Worm (Caenorhabditis elegans): ENCODE results near the gene W03F9.11.
A peak's percentile ranks its signal among the peaks of the same experiment; 100 is the strongest.

W03F9.11 gene

ce11 chrV:123915-124314 is 17.2 kb downstream of the W03F9.11 start:
- TF ChIP-seq nhr-11 (tag; optimal IDR thresholded peaks at IDR 0.05), result no peak
- no peak for TF ChIP-seq ceh-18 (tag; optimal IDR thresholded peaks at IDR 0.05)
- no peak for TF ChIP-seq hlh-8 (tag; optimal IDR thresholded peaks at IDR 0.05)
- no peak for TF ChIP-seq ceh-34 (tag; optimal IDR thresholded peaks at IDR 0.05)
- no peak for TF ChIP-seq pat-9 (tag; optimal IDR thresholded peaks at IDR 0.05)
- no peak for TF ChIP-seq ttx-3 (tag; optimal IDR thresholded peaks at IDR 0.05)
- no peak for TF ChIP-seq fkh-10 (GFP tag; optimal IDR thresholded peaks at IDR 0.05)
- no peak for TF ChIP-seq ceh-24 (tag; optimal IDR thresholded peaks at IDR 0.05)

DNA sequence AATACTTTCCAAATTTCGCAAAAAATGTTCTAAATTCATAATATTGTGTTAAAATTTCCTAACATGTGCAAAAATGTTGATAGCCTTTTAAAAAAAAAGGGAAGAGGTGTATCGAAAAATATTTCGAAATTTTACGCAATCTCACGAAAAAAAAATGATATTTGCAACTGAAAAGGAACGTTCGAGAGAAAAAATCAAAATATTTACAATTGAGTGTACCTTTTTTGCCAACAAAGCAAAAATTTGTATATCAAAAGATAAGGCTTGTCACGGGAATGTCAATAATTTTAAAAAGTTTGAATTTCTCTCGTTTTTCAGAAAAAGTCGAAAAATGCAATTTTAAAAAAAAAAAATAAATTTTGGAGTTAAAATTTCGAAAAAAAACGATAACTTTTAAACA is 17.6 kb downstream of the W03F9.11 start:
- TF ChIP-seq dve-1 (tag; optimal IDR thresholded peaks at IDR 0.05) (no peak), ref-2 (tag; optimal IDR thresholded peaks at IDR 0.05) (no peak), dmd-4 (tag; optimal IDR thresholded peaks at IDR 0.05; ENCODE audit: borderline replicate concordance) (no peak), ceh-45 (GFP tag; IDR thresholded peaks at IDR 0.05) (no peak), syd-9 (tag; optimal IDR thresholded peaks at IDR 0.05) (no peak), lim-6 (tag; optimal IDR thresholded peaks at IDR 0.05) (no peak), ceh-2 (tag; optimal IDR thresholded peaks at IDR 0.05) (no peak), hlh-6 (tag; optimal IDR thresholded peaks at IDR 0.05) (no peak), tbx-2 (tag; optimal IDR thresholded peaks at IDR 0.05) (no peak), pqm-1 (tag; optimal IDR thresholded peaks at IDR 0.05) (no peak), F13H6.1 (tag; optimal IDR thresholded peaks at IDR 0.05) (no peak), sdc-2 (tag; optimal IDR thresholded peaks at IDR 0.05) (no peak), gmeb-2 (tag; optimal IDR thresholded peaks at IDR 0.05) (no peak), fkh-10 (GFP tag; optimal IDR thresholded peaks at IDR 0.05) (no peak), ceh-18 (tag; optimal IDR thresholded peaks at IDR 0.05) (no peak)

DNA sequence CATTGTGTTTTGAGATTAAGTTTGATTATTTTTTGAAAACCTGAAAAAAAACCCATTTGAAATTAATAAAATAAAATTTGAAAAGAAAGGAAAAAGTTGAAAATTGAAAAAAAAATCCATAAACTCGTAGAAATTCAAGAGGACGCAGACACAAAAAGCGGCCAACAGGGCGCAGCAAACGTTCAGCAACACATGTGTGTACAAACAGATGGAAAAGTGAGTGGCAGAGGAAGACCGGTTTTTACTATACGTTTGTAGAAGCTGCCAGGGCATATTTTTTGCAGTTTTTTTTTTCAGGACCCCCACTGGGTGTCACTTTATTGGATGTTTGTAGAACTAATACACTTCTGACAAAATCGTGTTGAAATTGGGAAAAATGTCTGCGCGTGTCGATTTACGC is 18.4 kb downstream of the W03F9.11 start, which contains the start of gene cgp-1:
cgp-1 (minus strand) TSS at position 40 of the 400 bp plus-strand sequence.
- TF ChIP-seq dve-1 (tag; optimal IDR thresholded peaks at IDR 0.05), result no peak
- TF ChIP-seq nfya-1 (tag; optimal IDR thresholded peaks at IDR 0.05), result peak; percentile 30
- peak; percentile 69 for TF ChIP-seq hlh-8 (tag; optimal IDR thresholded peaks at IDR 0.05)

ce11 chrV:122249-122648 is 18.9 kb downstream of the W03F9.11 start:
- no peak for TF ChIP-seq K02D7.2 (tag; optimal IDR thresholded peaks at IDR 0.05)
- TF ChIP-seq ceh-48 (tag; optimal IDR thresholded peaks at IDR 0.05), result no peak
- TF ChIP-seq ceh-45 (GFP tag; IDR thresholded peaks at IDR 0.05), result no peak
- no peak for TF ChIP-seq K09A11.1 (tag; optimal IDR thresholded peaks at IDR 0.05; ENCODE audit: insufficient read depth)
- no peak for TF ChIP-seq ama-1 (optimal IDR thresholded peaks at IDR 0.05)
- TF ChIP-seq ceh-6 (GFP tag; optimal IDR thresholded peaks at IDR 0.05), result no peak
- no peak for TF ChIP-seq pqm-1 (tag; optimal IDR thresholded peaks at IDR 0.05)
- no peak for TF ChIP-seq lin-11 (tag; optimal IDR thresholded peaks at IDR 0.05)
- TF ChIP-seq ceh-34 (tag; optimal IDR thresholded peaks at IDR 0.05), result no peak
- no peak for TF ChIP-seq unc-86 (tag; optimal IDR thresholded peaks at IDR 0.05)
- no peak for TF ChIP-seq sox-4 (tag; optimal IDR thresholded peaks at IDR 0.05)
- TF ChIP-seq nfya-1 (tag; optimal IDR thresholded peaks at IDR 0.05), result no peak
- no peak for TF ChIP-seq hlh-15 (tag; optimal IDR thresholded peaks at IDR 0.05)
- TF ChIP-seq nhr-232 (tag; optimal IDR thresholded peaks at IDR 0.05), result no peak
- no peak for TF ChIP-seq Y22D7AL.16 (tag; optimal IDR thresholded peaks at IDR 0.05)
- no peak for TF ChIP-seq hlh-30 (tag; optimal IDR thresholded peaks at IDR 0.05; ENCODE audit: insufficient read depth)
- TF ChIP-seq mec-3 (tag; optimal IDR thresholded peaks at IDR 0.05; ENCODE audit: borderline replicate concordance), result no peak
- no peak for TF ChIP-seq ceh-31 (tag; optimal IDR thresholded peaks at IDR 0.05)
- no peak for TF ChIP-seq pax-1 (tag; optimal IDR thresholded peaks at IDR 0.05)

Measured in whole organism, late embryonic.